Fruit fly (Drosophila melanogaster) whole organism, embryonic: ENCODE results near the gene RPA1.

Experiments used
- Ada2b ChIP-seq: fragments of 200-800 bp; sonication (Bioruptor generic); IDR thresholded peaks from 2 replicates; pipeline ENCODE4 v1.3.6; 2022; ENCODE audit warnings: missing biosample characterization, missing genetic modification characterization
- Atf3 ChIP-seq: fragments of 200-800 bp; sonication (Bioruptor generic); optimal IDR thresholded peaks from 3 replicates; lab custom pipeline; 2016; ENCODE audit warnings: missing biosample characterization, missing genetic modification characterization
- Awh ChIP-seq: fragments of 200-800 bp; sonication (Bioruptor generic); IDR thresholded peaks from 2 replicates; pipeline ENCODE4, ENCODE4 v1.3.6; 2022; ENCODE audit warnings: missing biosample characterization, missing genetic modification characterization
- Bdp1 ChIP-seq: fragments of 200-800 bp; sonication (Bioruptor generic); optimal IDR thresholded peaks from 3 replicates; lab custom pipeline; 2016; ENCODE audit warnings: missing biosample characterization, missing genetic modification characterization
- C15 ChIP-seq: fragments of 200-800 bp; sonication (Bioruptor generic); IDR thresholded peaks from 3 replicates; pipeline ENCODE4 v1.3.6; 2022; ENCODE audit warnings: missing biosample characterization, missing genetic modification characterization
- CG11398 ChIP-seq: fragments of 200-800 bp; sonication (Bioruptor generic); optimal IDR thresholded peaks from 2 replicates; lab custom pipeline; 2016; ENCODE audit warnings: missing biosample characterization, missing genetic modification characterization
- CG11696 ChIP-seq: fragments of 200-800 bp; sonication (Bioruptor generic); IDR thresholded peaks from 2 replicates; pipeline ENCODE4 v1.3.6; 2022; ENCODE audit warnings: missing biosample characterization, missing genetic modification characterization
- CG11723 ChIP-seq: fragments of 200-800 bp; sonication (Bioruptor generic); optimal IDR thresholded peaks from 2 replicates; lab custom pipeline; 2017; ENCODE audit warnings: missing biosample characterization, mild to moderate bottlenecking, missing genetic modification characterization
- CG12744 ChIP-seq: fragments of 200-800 bp; sonication (Bioruptor generic); optimal IDR thresholded peaks from 2 replicates; lab custom pipeline; 2016; ENCODE audit warnings: missing biosample characterization, missing genetic modification characterization
- CG14667 ChIP-seq: fragments of 200-800 bp; sonication (Bioruptor generic); IDR thresholded peaks from 2 replicates; pipeline ENCODE4 v1.3.6; 2022; ENCODE audit warnings: missing biosample characterization, missing genetic modification characterization
- CG1603 ChIP-seq: fragments of 200-800 bp; sonication (Bioruptor generic); optimal IDR thresholded peaks from 2 replicates; lab custom pipeline; 2019; ENCODE audit warnings: missing biosample characterization, mild to moderate bottlenecking, missing genetic modification characterization, moderate library complexity
- CG16779 ChIP-seq: fragments of 200-800 bp; sonication (Bioruptor generic); IDR thresholded peaks from 2 replicates; pipeline ENCODE4 v1.3.6; 2022; ENCODE audit warnings: missing biosample characterization, missing genetic modification characterization
- CG17568 ChIP-seq: fragments of 200-800 bp; sonication (Bioruptor generic); optimal IDR thresholded peaks from 2 replicates; lab custom pipeline; 2018; ENCODE audit warnings: missing biosample characterization, mild to moderate bottlenecking, missing genetic modification characterization, moderate library complexity
- CG2120 ChIP-seq: fragments of 200-800 bp; sonication (Bioruptor generic); optimal IDR thresholded peaks from 3 replicates; lab custom pipeline; 2016; ENCODE audit warnings: missing biosample characterization, missing genetic modification characterization
- CG30431 ChIP-seq: fragments of 200-800 bp; sonication (Bioruptor generic); optimal IDR thresholded peaks from 2 replicates; lab custom pipeline; 2017; ENCODE audit warnings: missing biosample characterization, missing genetic modification characterization
- CG3847 ChIP-seq: fragments of 200-800 bp; sonication (Bioruptor generic); IDR thresholded peaks from 2 replicates; pipeline ENCODE4 v1.3.6; 2022; ENCODE audit warnings: missing biosample characterization, missing genetic modification characterization
- CG4360 ChIP-seq: fragments of 200-800 bp; sonication (Bioruptor generic); IDR thresholded peaks from 2 replicates; pipeline ENCODE4 v1.3.6; 2022; ENCODE audit warnings: missing biosample characterization, missing genetic modification characterization
- CG4617 ChIP-seq: fragments of 200-800 bp; sonication (Bioruptor generic); optimal IDR thresholded peaks from 3 replicates; lab custom pipeline; 2016; ENCODE audit warnings: missing biosample characterization, missing genetic modification characterization, borderline replicate concordance
- CG6175 ChIP-seq: fragments of 200-800 bp; sonication (Bioruptor generic); IDR thresholded peaks from 3 replicates; pipeline ENCODE4 v1.3.6; 2022; ENCODE audit warnings: missing biosample characterization, missing genetic modification characterization
- CG7556 ChIP-seq: fragments of 200-800 bp; sonication (Bioruptor generic); optimal IDR thresholded peaks from 2 replicates; lab custom pipeline; 2017; ENCODE audit warnings: missing biosample characterization, mild to moderate bottlenecking, missing genetic modification characterization
- CG8388 ChIP-seq: fragments of 200-800 bp; sonication (Bioruptor generic); optimal IDR thresholded peaks from 2 replicates; lab custom pipeline; 2019; ENCODE audit warnings: missing biosample characterization, mild to moderate bottlenecking, missing genetic modification characterization, moderate library complexity
- CG9817 ChIP-seq: fragments of 200-800 bp; sonication (Bioruptor generic); optimal IDR thresholded peaks from 2 replicates; lab custom pipeline; 2018; ENCODE audit warnings: missing biosample characterization, mild to moderate bottlenecking, missing genetic modification characterization, moderate library complexity
- CTCF ChIP-seq: fragments of 200-800 bp; sonication (Bioruptor generic); optimal IDR thresholded peaks from 2 replicates; lab custom pipeline; 2017; ENCODE audit warnings: missing biosample characterization, mild to moderate bottlenecking, missing genetic modification characterization, moderate library complexity
- Camta ChIP-seq: fragments of 200-800 bp; sonication (Bioruptor generic); optimal IDR thresholded peaks from 2 replicates; lab custom pipeline; 2016; ENCODE audit warnings: missing biosample characterization, missing genetic modification characterization
- Dref ChIP-seq: fragments of 200-800 bp; sonication (Bioruptor generic); IDR thresholded peaks from 2 replicates; pipeline ENCODE4 v1.3.6; 2022; ENCODE audit warnings: missing biosample characterization, missing genetic modification characterization
- GATAe ChIP-seq: fragments of 200-800 bp; sonication (Bioruptor generic); conservative IDR thresholded peaks from 2 replicates; pipeline ENCODE4 v1.3.6; 2022; ENCODE audit warnings: missing biosample characterization, missing genetic modification characterization
- Nf-YB ChIP-seq: fragments of 200-800 bp; sonication (Bioruptor generic); optimal IDR thresholded peaks from 3 replicates; lab custom pipeline; 2019; ENCODE audit warnings: missing biosample characterization, mild to moderate bottlenecking, missing genetic modification characterization, moderate library complexity
- Rx ChIP-seq: fragments of 200-800 bp; sonication (Bioruptor generic); IDR thresholded peaks from 2 replicates; pipeline ENCODE4 v1.3.6; 2022; ENCODE audit warnings: missing biosample characterization, missing genetic modification characterization
- Side ChIP-seq: fragments of 200-800 bp; sonication (Bioruptor generic); optimal IDR thresholded peaks from 2 replicates; lab custom pipeline; 2016; ENCODE audit warnings: missing biosample characterization, missing genetic modification characterization
- ac ChIP-seq: fragments of 200-800 bp; sonication (Bioruptor generic); optimal IDR thresholded peaks from 3 replicates; lab custom pipeline; 2017; ENCODE audit warnings: missing biosample characterization, mild to moderate bottlenecking, missing genetic modification characterization
- amos ChIP-seq: fragments of 200-800 bp; sonication (Bioruptor generic); IDR thresholded peaks from 2 replicates; pipeline ENCODE4 v1.3.6; 2022; ENCODE audit warnings: missing biosample characterization, missing genetic modification characterization; ENCODE audit not compliant: partially characterized antibody
- ase ChIP-seq: fragments of 200-800 bp; sonication (Bioruptor generic); IDR thresholded peaks from 3 replicates; pipeline ENCODE4 v1.3.6; 2022; ENCODE audit warnings: missing biosample characterization, missing genetic modification characterization
- ash1 ChIP-seq: fragments of 200-800 bp; sonication (Bioruptor generic); optimal IDR thresholded peaks from 2 replicates; lab custom pipeline; 2018; ENCODE audit warnings: missing biosample characterization, mild to moderate bottlenecking, missing genetic modification characterization
- bigmax ChIP-seq: fragments of 200-800 bp; sonication (Bioruptor generic); optimal IDR thresholded peaks from 2 replicates; lab custom pipeline; 2018; ENCODE audit warnings: missing biosample characterization, mild to moderate bottlenecking, missing genetic modification characterization
- dm ChIP-seq: fragments of 200-800 bp; sonication (Bioruptor generic); optimal IDR thresholded peaks from 3 replicates; lab custom pipeline; 2016; ENCODE audit warnings: missing biosample characterization, missing genetic modification characterization
- fru ChIP-seq: fragments of >200 bp; optimal IDR thresholded peaks from 2 replicates; lab custom pipeline; 2017
- gem ChIP-seq: fragments of 200-800 bp; sonication (Bioruptor generic); optimal IDR thresholded peaks from 2 replicates; lab custom pipeline; 2019; ENCODE audit warnings: missing biosample characterization, mild to moderate bottlenecking, missing genetic modification characterization, moderate library complexity
- mirr ChIP-seq: fragments of 200-800 bp; sonication (Bioruptor generic); optimal IDR thresholded peaks from 3 replicates; lab custom pipeline; 2018; ENCODE audit warnings: missing biosample characterization, mild to moderate bottlenecking, missing genetic modification characterization
- nmo ChIP-seq: fragments of 200-800 bp; sonication (Bioruptor generic); optimal IDR thresholded peaks from 2 replicates; lab custom pipeline; 2018; ENCODE audit warnings: missing biosample characterization, mild to moderate bottlenecking, missing genetic modification characterization, moderate library complexity
- nom ChIP-seq: fragments of 200-800 bp; sonication (Bioruptor generic); optimal IDR thresholded peaks from 2 replicates; lab custom pipeline; 2017; ENCODE audit warnings: missing biosample characterization, missing genetic modification characterization, mild to moderate bottlenecking, moderate library complexity, missing genetic modification reagents
- odd ChIP-seq: fragments of 200-800 bp; sonication (Bioruptor generic); optimal IDR thresholded peaks from 2 replicates; lab custom pipeline; 2017; ENCODE audit warnings: missing biosample characterization, mild to moderate bottlenecking, missing genetic modification characterization
- otp ChIP-seq: fragments of 200-800 bp; sonication (Bioruptor generic); IDR thresholded peaks from 3 replicates; pipeline ENCODE4, ENCODE4 v1.3.6; 2022; ENCODE audit warnings: missing biosample characterization, missing genetic modification characterization
- pan ChIP-seq, 4 experiments: fragments of >200 bp in 3 of 4; fragments of 200-800 bp in 1 of 4; sonication (Bioruptor generic) in 1 of 4; optimal IDR thresholded peaks in 3 of 4; IDR thresholded peaks in 1 of 4; 2 replicates each; pipeline versions ENCODE4 v1.3.6 to Lab custom; 2017 to 2022; ENCODE audit warnings: missing biosample characterization in 2 of 4, missing genetic modification characterization in 2 of 4, mixed read lengths in 1 of 4
- pb ChIP-seq: fragments of 200-800 bp; sonication (Bioruptor generic); optimal IDR thresholded peaks from 3 replicates; lab custom pipeline; 2016; ENCODE audit warnings: missing biosample characterization, missing genetic modification characterization
- rib ChIP-seq: fragments of 200-800 bp; sonication (Bioruptor generic); IDR thresholded peaks from 2 replicates; pipeline ENCODE4 v1.3.6; 2022; ENCODE audit warnings: missing biosample characterization, missing genetic modification characterization
- run ChIP-seq: fragments of 200-800 bp; sonication (Bioruptor generic); optimal IDR thresholded peaks from 3 replicates; lab custom pipeline; 2018; ENCODE audit warnings: missing biosample characterization, mild to moderate bottlenecking, missing genetic modification characterization
- shn ChIP-seq: fragments of 200-800 bp; sonication (Bioruptor generic); optimal IDR thresholded peaks from 3 replicates; lab custom pipeline; 2016; ENCODE audit warnings: missing biosample characterization, missing genetic modification characterization
- tgo ChIP-seq: fragments of 200-800 bp; sonication (Bioruptor generic); IDR thresholded peaks from 3 replicates; pipeline ENCODE4 v1.3.6; 2022; ENCODE audit warnings: missing biosample characterization, missing genetic modification characterization
- unc-4 ChIP-seq: fragments of 200-800 bp; sonication (Bioruptor generic); IDR thresholded peaks from 2 replicates; pipeline ENCODE4 v1.3.6; 2022; ENCODE audit warnings: missing biosample characterization, missing genetic modification characterization; ENCODE audit not compliant: partially characterized antibody
- z ChIP-seq: fragments of 200-800 bp; sonication (Bioruptor generic); IDR thresholded peaks from 3 replicates; pipeline ENCODE4 v1.3.6; 2022; ENCODE audit warnings: missing biosample characterization, missing genetic modification characterization
- zen2 ChIP-seq: fragments of 200-800 bp; sonication (Bioruptor generic); IDR thresholded peaks from 3 replicates; pipeline ENCODE4 v1.3.6; 2022; ENCODE audit warnings: missing biosample characterization, missing genetic modification characterization; ENCODE audit not compliant: partially characterized antibody

Gene RPA1

dm6 chr3R:8300928-8301752 lies 36.9 kb upstream of the RPA1 start, which contains the start of the genes CG9626 and mRpL1 (continued):
- TF ChIP-seq Awh (GFP tag; lab: Robert Waterston, UW) (no peak), Ada2b (GFP tag; lab: Robert Waterston, UW) (no peak), CG1603 (tag; lab: Kevin White, UChicago) (peak; percentile 89), Dref (GFP tag; lab: Robert Waterston, UW) (peak; percentile 42), CG16779 (GFP tag; lab: Robert Waterston, UW) (no peak), CG17568 (GFP tag; lab: Kevin White, UChicago) (no peak), bigmax (GFP tag; lab: Kevin White, UChicago) (peak; percentile 93), otp (no peak), ase (GFP tag; lab: Robert Waterston, UW) (no peak), CG14667 (GFP tag; lab: Robert Waterston, UW) (no peak), CG7556 (no peak), Side (GFP tag; lab: Kevin White, UChicago) (no peak), CG6175 (GFP tag; lab: Robert Waterston, UW) (no peak), CG4617 (GFP tag; lab: Kevin White, UChicago) (peak; percentile 92), nmo (GFP tag; lab: Kevin White, UChicago) (peak; percentile 57), amos (peak; percentile 35; the same call in 1 of the 2 replicates), run (no peak), CTCF (GFP tag; lab: Kevin White, UChicago) (peak; percentile 82), mirr (GFP tag; lab: Kevin White, UChicago) (no peak), z (no peak), pb (GFP tag; lab: Kevin White, UChicago) (no peak), CG4360 (no peak), CG9817 (tag; lab: Kevin White, UChicago) (no peak), CG11696 (GFP tag; lab: Robert Waterston, UW) (no peak), CG12744 (no peak), rib (GFP tag; lab: Robert Waterston, UW) (no peak), CG11398 (no peak), zen2 (no peak), nom (GFP tag; lab: Kevin White, UChicago) (no peak), Nf-YB (no peak), CG3847 (GFP tag; lab: Robert Waterston, UW) (peak; percentile 43), fru (lab: Kevin White, UChicago) (no peak), ash1 (GFP tag; lab: Kevin White, UChicago) (no peak), CG11723 (GFP tag; lab: Kevin White, UChicago) (no peak), Camta (GFP tag; lab: Kevin White, UChicago) (peak; percentile 31), C15 (no peak), dm (GFP tag; lab: Kevin White, UChicago) (peak; percentile 69), unc-4 (GFP tag; lab: Robert Waterston, UW) (no peak), pan (optimal IDR thresholded peaks at IDR 0.05; lab: Kevin White, UChicago) (no peak), pan (GFP tag; optimal IDR thresholded peaks at IDR 0.05 in 1 of 2, IDR thresholded peaks at IDR 0.05 in 1 of 2) (no peak), odd (no peak), CG2120 (GFP tag; lab: Kevin White, UChicago) (peak; percentile 49), CG8388 (GFP tag; lab: Kevin White, UChicago) (no peak), ac (GFP tag; lab: Kevin White, UChicago) (no peak), shn (GFP tag; lab: Kevin White, UChicago) (no peak), GATAe (peak; percentile 70; the same call in 1 of the 2 replicates), Rx (GFP tag; lab: Robert Waterston, UW) (no peak), gem (tag; lab: Kevin White, UChicago) (no peak), Bdp1 (no peak), Atf3 (GFP tag; lab: Kevin White, UChicago) (no peak), tgo (GFP tag; lab: Robert Waterston, UW) (no peak), CG30431 (GFP tag; lab: Kevin White, UChicago) (no peak)
